Fruit fly (Drosophila melanogaster) whole organism, wandering third instar larva: Measurements from ENCODE around the gene Acsf2.
A peak's percentile ranks its signal among the peaks of the same experiment; 100 is the strongest.

Experiments
- Abd-B ChIP-seq: fragments of >200 bp; optimal IDR thresholded peaks from 2 replicates; lab custom pipeline; 2017; ENCODE audit warnings: missing biosample characterization, missing genetic modification characterization
- Dfd ChIP-seq: fragments of >200 bp; optimal IDR thresholded peaks from 2 replicates; lab custom pipeline; 2017; ENCODE audit warnings: missing biosample characterization, missing genetic modification characterization
- HLH106 ChIP-seq: fragments of 200-800 bp; optimal IDR thresholded peaks from 3 replicates; lab custom pipeline; 2019; ENCODE audit warnings: missing biosample characterization, mild to moderate bottlenecking, missing genetic modification characterization, moderate library complexity
- Hnf4 ChIP-seq: fragments of 200-800 bp; sonication (Bioruptor generic); optimal IDR thresholded peaks from 2 replicates; lab custom pipeline; 2016; ENCODE audit warnings: missing biosample characterization, mild to moderate bottlenecking, missing genetic modification characterization
- dl ChIP-seq, 2 experiments: fragments of 175-275, 200-275 bp in 1 of 2; fragments of 200-275 bp in 1 of 2; sonication (Bioruptor generic); optimal IDR thresholded peaks; lab custom pipeline; 2018; ENCODE audit warnings: mild to moderate bottlenecking in 2 of 2, missing biosample characterization in 2 of 2, missing genetic modification characterization in 2 of 2, moderate library complexity in 2 of 2; ENCODE audit not compliant: partially characterized antibody in 2 of 2, insufficient read depth in 1 of 2
- dsf ChIP-seq: sonication (Bioruptor generic); optimal IDR thresholded peaks from 2 replicates; lab custom pipeline; 2016; ENCODE audit warnings: missing biosample characterization, missing genetic modification characterization, borderline replicate concordance
- ey ChIP-seq: fragments of 200-800 bp; sonication (Bioruptor generic); optimal IDR thresholded peaks from 2 replicates; lab custom pipeline; 2016; ENCODE audit warnings: missing biosample characterization, missing genetic modification characterization
- fru ChIP-seq: fragments of 200-800 bp; sonication (Bioruptor generic); optimal IDR thresholded peaks from 3 replicates; lab custom pipeline; 2016; ENCODE audit warnings: missing biosample characterization, mild to moderate bottlenecking, missing genetic modification characterization
- h ChIP-seq: fragments of 200-800 bp; sonication (Bioruptor generic); optimal IDR thresholded peaks from 3 replicates; lab custom pipeline; 2016; ENCODE audit warnings: missing biosample characterization, mild to moderate bottlenecking, missing genetic modification characterization
- pan ChIP-seq: fragments of >200 bp; optimal IDR thresholded peaks from 2 replicates; lab custom pipeline; 2017
- psq ChIP-seq: fragments of 200-800 bp; sonication (Bioruptor generic); optimal IDR thresholded peaks from 3 replicates; lab custom pipeline; 2017; ENCODE audit warnings: missing biosample characterization, mild to moderate bottlenecking, missing genetic modification characterization, moderate library complexity
- usp ChIP-seq: fragments of >200 bp; optimal IDR thresholded peaks from 2 replicates; lab custom pipeline; 2017; ENCODE audit warnings: missing biosample characterization, missing genetic modification characterization

DNA sequence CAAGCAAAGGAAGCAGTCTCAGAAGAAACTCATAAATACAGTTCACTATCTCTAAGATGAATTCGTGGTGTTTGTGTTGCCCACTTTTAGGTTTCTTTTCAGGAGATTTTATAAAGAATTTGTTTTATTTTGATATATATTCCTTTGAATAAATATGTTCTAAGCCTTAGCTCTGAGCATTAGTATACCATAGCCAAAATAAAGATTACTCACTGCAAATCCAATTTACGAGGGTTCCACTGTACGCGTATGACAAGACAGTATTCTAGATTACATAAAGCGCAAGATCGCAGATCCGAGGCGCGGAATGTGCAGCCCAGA, 49.4 kb downstream of the Acsf2 start:
- no peak for TF ChIP-seq Abd-B (GFP tag; lab: Kevin White, UChicago)
- peak; percentile 66 for TF ChIP-seq Dfd
- peak; percentile 94 for TF ChIP-seq fru (GFP tag; lab: Kevin White, UChicago)
- TF ChIP-seq psq (GFP tag; lab: Kevin White, UChicago) = peak; percentile 84
- TF ChIP-seq usp (GFP tag; lab: Kevin White, UChicago) = no peak
- peak; percentile 85 for TF ChIP-seq dsf (GFP tag; lab: Kevin White, UChicago)
- TF ChIP-seq Hnf4 (GFP tag; lab: Kevin White, UChicago) = peak; percentile 91
- peak; percentile 97 for TF ChIP-seq ey
- TF ChIP-seq pan = no peak
- no peak for TF ChIP-seq dl (GFP tag; optimal IDR thresholded peaks at IDR 0.05; lab: Kevin White, UChicago; ENCODE audit: insufficient read depth in 1 of 2, partially characterized antibody in 2 of 2)
- peak; percentile 98 for TF ChIP-seq HLH106 (tag; lab: Kevin White, UChicago)
- TF ChIP-seq h (GFP tag; lab: Kevin White, UChicago) = peak; percentile 97
